Fruit fly (Drosophila melanogaster) whole organism, embryonic: ENCODE data around the gene CG14280.

Experiments used
- Abd-B ChIP-seq: fragments of 200-800 bp; sonication (Bioruptor generic); optimal IDR thresholded peaks from 2 replicates; lab custom pipeline; 2018; ENCODE audit warnings: missing biosample characterization, mild to moderate bottlenecking, missing genetic modification characterization, moderate library complexity
- Atf3 ChIP-seq: fragments of 200-800 bp; sonication (Bioruptor generic); optimal IDR thresholded peaks from 3 replicates; lab custom pipeline; 2016; ENCODE audit warnings: missing biosample characterization, missing genetic modification characterization
- CG10209 ChIP-seq: fragments of 200-800 bp; sonication (Bioruptor generic); optimal IDR thresholded peaks from 3 replicates; lab custom pipeline; 2017; ENCODE audit warnings: missing biosample characterization, mild to moderate bottlenecking, missing genetic modification characterization, missing genetic modification reagents
- CG11695 ChIP-seq: fragments of 200-800 bp; sonication (Bioruptor generic); IDR thresholded peaks from 3 replicates; pipeline ENCODE4 v1.3.6; 2022; ENCODE audit warnings: missing biosample characterization, missing genetic modification characterization
- CG11723 ChIP-seq: fragments of 200-800 bp; sonication (Bioruptor generic); optimal IDR thresholded peaks from 2 replicates; lab custom pipeline; 2017; ENCODE audit warnings: missing biosample characterization, mild to moderate bottlenecking, missing genetic modification characterization
- CG12104 ChIP-seq: fragments of 200-800 bp; sonication (Bioruptor generic); optimal IDR thresholded peaks from 3 replicates; lab custom pipeline; 2016; ENCODE audit warnings: missing biosample characterization, missing genetic modification characterization
- CG12391 ChIP-seq: fragments of 200-800 bp; sonication (Bioruptor generic); optimal IDR thresholded peaks from 3 replicates; lab custom pipeline; 2018; ENCODE audit warnings: missing biosample characterization, mild to moderate bottlenecking, missing genetic modification characterization, moderate library complexity
- CG13775 ChIP-seq: fragments of 200-800 bp; sonication (Bioruptor generic); optimal IDR thresholded peaks from 3 replicates; lab custom pipeline; 2017; ENCODE audit warnings: missing biosample characterization, mild to moderate bottlenecking, missing genetic modification characterization
- CG16813 ChIP-seq: fragments of 200-800 bp; sonication (Bioruptor generic); IDR thresholded peaks from 3 replicates; pipeline ENCODE4 v1.3.6; 2022; ENCODE audit warnings: missing biosample characterization, missing genetic modification characterization; ENCODE audit not compliant: partially characterized antibody
- CG17829 ChIP-seq: fragments of 200-800 bp; optimal IDR thresholded peaks from 2 replicates; lab custom pipeline; 2019; ENCODE audit warnings: missing biosample characterization, mild to moderate bottlenecking, missing genetic modification characterization, moderate library complexity
- CG18262 ChIP-seq: fragments of 200-800 bp; optimal IDR thresholded peaks from 3 replicates; lab custom pipeline; 2019; ENCODE audit warnings: missing biosample characterization, mild to moderate bottlenecking, missing genetic modification characterization, moderate library complexity
- CG30020 ChIP-seq: fragments of 200-800 bp; optimal IDR thresholded peaks from 2 replicates; lab custom pipeline; 2019; ENCODE audit warnings: missing biosample characterization, mild to moderate bottlenecking, missing genetic modification characterization, moderate library complexity
- CG33213 ChIP-seq: fragments of 200-800 bp; sonication (Bioruptor generic); optimal IDR thresholded peaks from 3 replicates; lab custom pipeline; 2016; ENCODE audit warnings: missing biosample characterization, missing genetic modification characterization
- CG3407 ChIP-seq: fragments of 200-800 bp; sonication (Bioruptor generic); optimal IDR thresholded peaks from 2 replicates; lab custom pipeline; 2018; ENCODE audit warnings: missing biosample characterization, mild to moderate bottlenecking, missing genetic modification characterization
- CG3726 ChIP-seq: fragments of 200-800 bp; sonication (Bioruptor generic); IDR thresholded peaks from 3 replicates; pipeline ENCODE4, ENCODE4 v1.3.6; 2022; ENCODE audit warnings: missing biosample characterization, missing genetic modification characterization
- CG4617 ChIP-seq: fragments of 200-800 bp; sonication (Bioruptor generic); optimal IDR thresholded peaks from 3 replicates; lab custom pipeline; 2016; ENCODE audit warnings: missing biosample characterization, missing genetic modification characterization, borderline replicate concordance
- CG9932 ChIP-seq: fragments of 200-800 bp; sonication (Bioruptor generic); IDR thresholded peaks from 2 replicates; pipeline ENCODE4 v1.3.6; 2022; ENCODE audit warnings: missing biosample characterization, missing genetic modification characterization
- Ets65A ChIP-seq: fragments of 200-800 bp; sonication (Bioruptor generic); peaks from one replicate; lab custom pipeline; 2016; ENCODE audit warnings: missing biosample characterization, missing genetic modification characterization
- Gug ChIP-seq: fragments of 200-800 bp; sonication (Bioruptor generic); IDR thresholded peaks from 4 replicates; pipeline ENCODE4 v1.3.6; 2022; ENCODE audit warnings: missing biosample characterization, missing genetic modification characterization
- HLHmδ ChIP-seq: fragments of 200-800 bp; sonication (Bioruptor generic); optimal IDR thresholded peaks from 2 replicates; lab custom pipeline; 2018; ENCODE audit warnings: missing biosample characterization, mild to moderate bottlenecking, missing genetic modification characterization, moderate library complexity
- Hand ChIP-seq: fragments of 200-800 bp; sonication (Bioruptor generic); optimal IDR thresholded peaks from 2 replicates; lab custom pipeline; 2017; ENCODE audit warnings: mild to moderate bottlenecking, missing biosample characterization, missing genetic modification reagents, missing genetic modification characterization
- Hsf ChIP-seq: fragments of 200-800 bp; sonication (Bioruptor generic); optimal IDR thresholded peaks from 3 replicates; lab custom pipeline; 2016; ENCODE audit warnings: missing biosample characterization, missing genetic modification characterization
- NK7.1 ChIP-seq: fragments of 200-800 bp; sonication (Bioruptor generic); optimal IDR thresholded peaks from 3 replicates; lab custom pipeline; 2016; ENCODE audit warnings: missing biosample characterization, missing genetic modification characterization
- Neu2 ChIP-seq: fragments of 200-800 bp; sonication (Bioruptor generic); optimal IDR thresholded peaks from 3 replicates; lab custom pipeline; 2016; ENCODE audit warnings: missing biosample characterization, missing genetic modification characterization, borderline replicate concordance
- Nf-YB ChIP-seq: fragments of 200-800 bp; sonication (Bioruptor generic); optimal IDR thresholded peaks from 3 replicates; lab custom pipeline; 2019; ENCODE audit warnings: missing biosample characterization, mild to moderate bottlenecking, missing genetic modification characterization, moderate library complexity
- NfI ChIP-seq: fragments of 200-800 bp; sonication (Bioruptor generic); optimal IDR thresholded peaks from 3 replicates; lab custom pipeline; 2018; ENCODE audit warnings: missing biosample characterization, mild to moderate bottlenecking, missing genetic modification characterization, moderate library complexity
- PHDP ChIP-seq: fragments of 200-800 bp; sonication (Bioruptor generic); optimal IDR thresholded peaks from 3 replicates; lab custom pipeline; 2018; ENCODE audit warnings: missing biosample characterization, mild to moderate bottlenecking, missing genetic modification characterization, moderate library complexity
- Tbp ChIP-seq: fragments of >200 bp; optimal IDR thresholded peaks from 2 replicates; lab custom pipeline; 2018; ENCODE audit warnings: missing biosample characterization, missing genetic modification characterization
- abd-A ChIP-seq: fragments of 200-800 bp; sonication (Bioruptor generic); optimal IDR thresholded peaks from 3 replicates; lab custom pipeline; 2019; ENCODE audit warnings: missing biosample characterization, mild to moderate bottlenecking, missing genetic modification characterization, moderate library complexity
- bab2 ChIP-seq: fragments of 200-800 bp; sonication (Bioruptor generic); optimal IDR thresholded peaks from 2 replicates; lab custom pipeline; 2016; ENCODE audit warnings: missing biosample characterization, missing genetic modification characterization
- bbx ChIP-seq: fragments of 200-800 bp; sonication (Bioruptor generic); IDR thresholded peaks from 2 replicates; pipeline ENCODE4 v1.3.6; 2022; ENCODE audit warnings: missing biosample characterization, missing genetic modification characterization; ENCODE audit not compliant: partially characterized antibody
- bsh ChIP-seq, 2 experiments: fragments of 200-800 bp; sonication (Bioruptor generic); optimal IDR thresholded peaks; 2 replicates each; lab custom pipeline; 2017 to 2018; ENCODE audit warnings: mild to moderate bottlenecking in 2 of 2, missing biosample characterization in 2 of 2, missing genetic modification characterization in 2 of 2, moderate library complexity in 1 of 2
- chn ChIP-seq: fragments of 200-800 bp; sonication (Bioruptor generic); optimal IDR thresholded peaks from 2 replicates; lab custom pipeline; 2016; ENCODE audit warnings: missing biosample characterization, missing genetic modification characterization
- disco-r ChIP-seq: fragments of 200-800 bp; sonication (Bioruptor generic); optimal IDR thresholded peaks from 2 replicates; lab custom pipeline; 2016; ENCODE audit warnings: missing biosample characterization, missing genetic modification characterization
- eve ChIP-seq, 2 experiments: fragments of >200 bp; optimal IDR thresholded peaks; 2 replicates each; lab custom pipeline; 2017; ENCODE audit warnings: missing biosample characterization in 2 of 2, missing genetic modification characterization in 2 of 2
- fd3F ChIP-seq: fragments of 200-800 bp; sonication (Bioruptor generic); optimal IDR thresholded peaks from 2 replicates; lab custom pipeline; 2018; ENCODE audit warnings: missing biosample characterization, mild to moderate bottlenecking, missing genetic modification characterization, moderate library complexity
- gfzf ChIP-seq: fragments of 200-800 bp; sonication (Bioruptor generic); optimal IDR thresholded peaks from 2 replicates; lab custom pipeline; 2016; ENCODE audit warnings: missing biosample characterization, mild to moderate bottlenecking, missing genetic modification characterization, moderate library complexity
- hb ChIP-seq: fragments of 200-800 bp; sonication (Bioruptor generic); IDR thresholded peaks from 3 replicates; pipeline ENCODE4 v1.3.6; 2022; ENCODE audit warnings: missing biosample characterization, missing genetic modification characterization; ENCODE audit not compliant: partially characterized antibody
- hth ChIP-seq: fragments of >200 bp; optimal IDR thresholded peaks from 2 replicates; lab custom pipeline; 2017; ENCODE audit warnings: inconsistent platforms
- phol ChIP-seq: fragments of 200-800 bp; sonication (Bioruptor generic); optimal IDR thresholded peaks from 3 replicates; lab custom pipeline; 2018; ENCODE audit warnings: missing biosample characterization, mild to moderate bottlenecking, missing genetic modification characterization, moderate library complexity
- pita ChIP-seq: fragments of 200-800 bp; sonication (Bioruptor generic); optimal IDR thresholded peaks from 2 replicates; lab custom pipeline; 2017; ENCODE audit warnings: missing biosample characterization, mild to moderate bottlenecking, missing genetic modification characterization
- row ChIP-seq: fragments of 200-800 bp; sonication (Bioruptor generic); IDR thresholded peaks from 3 replicates; pipeline ENCODE4 v1.3.6; 2022; ENCODE audit warnings: missing biosample characterization, missing genetic modification characterization
- sim ChIP-seq: fragments of 200-800 bp; sonication (Bioruptor generic); IDR thresholded peaks from 2 replicates; pipeline ENCODE4 v1.3.6; 2022; ENCODE audit warnings: missing biosample characterization, missing genetic modification characterization
- sisA ChIP-seq: fragments of 200-800 bp; sonication (Bioruptor generic); IDR thresholded peaks from 2 replicates; pipeline ENCODE4 v1.3.6; 2022; ENCODE audit warnings: missing biosample characterization, missing genetic modification characterization
- sqz ChIP-seq: fragments of 200-800 bp; sonication (Bioruptor generic); optimal IDR thresholded peaks from 3 replicates; lab custom pipeline; 2018; ENCODE audit warnings: missing biosample characterization, mild to moderate bottlenecking, missing genetic modification characterization
- tll ChIP-seq, 2 experiments: fragments of 200-800 bp in 1 of 2; fragments of >200 bp in 1 of 2; sonication (Bioruptor generic) in 1 of 2; optimal IDR thresholded peaks; 2 replicates each; lab custom pipeline; 2017 to 2019; ENCODE audit warnings: missing biosample characterization in 2 of 2, missing genetic modification characterization in 2 of 2, mild to moderate bottlenecking in 1 of 2, moderate library complexity in 1 of 2
- twi ChIP-seq: fragments of 200-800 bp; optimal IDR thresholded peaks from 2 replicates; lab custom pipeline; 2019; ENCODE audit warnings: missing biosample characterization, mild to moderate bottlenecking, missing genetic modification characterization, moderate library complexity
- zf30C ChIP-seq: fragments of 200-800 bp; sonication (Bioruptor generic); optimal IDR thresholded peaks from 3 replicates; lab custom pipeline; 2018; ENCODE audit warnings: missing biosample characterization, mild to moderate bottlenecking, missing genetic modification characterization
- zfh1 ChIP-seq: fragments of 200-800 bp; sonication (Bioruptor generic); IDR thresholded peaks from 3 replicates; pipeline ENCODE4 v1.3.6; 2022; ENCODE audit warnings: missing biosample characterization, missing genetic modification characterization

The CG14280 gene

DNA sequence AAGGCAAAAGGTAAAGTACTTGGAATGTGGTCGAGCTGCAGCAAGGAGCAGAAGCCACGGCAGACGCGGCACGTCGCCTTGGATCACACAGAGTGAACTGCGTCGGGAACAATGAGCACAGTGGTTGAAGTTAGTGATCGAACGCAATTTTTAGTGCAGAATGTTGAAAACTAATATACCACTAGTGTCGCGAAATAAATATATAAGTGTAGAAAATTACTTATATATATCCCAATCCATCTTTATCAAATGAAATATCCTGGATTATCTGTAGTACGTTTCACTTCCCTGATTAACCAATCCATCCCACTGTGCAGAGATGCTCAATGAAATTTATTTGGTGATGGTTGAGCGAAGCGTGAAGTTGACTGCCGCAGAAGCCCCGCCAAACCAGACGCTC is 29.9 kb downstream of the CG14280 start (continued):
- TF ChIP-seq disco-r (no peak), phol (peak; percentile 31), eve (GFP tag; optimal IDR thresholded peaks at IDR 0.05; lab: Kevin White, UChicago) (no peak), CG12391 (tag; lab: Kevin White, UChicago) (peak; percentile 12), NK7.1 (GFP tag; lab: Kevin White, UChicago) (no peak), CG18262 (tag; lab: Kevin White, UChicago) (peak; percentile 24)

DNA sequence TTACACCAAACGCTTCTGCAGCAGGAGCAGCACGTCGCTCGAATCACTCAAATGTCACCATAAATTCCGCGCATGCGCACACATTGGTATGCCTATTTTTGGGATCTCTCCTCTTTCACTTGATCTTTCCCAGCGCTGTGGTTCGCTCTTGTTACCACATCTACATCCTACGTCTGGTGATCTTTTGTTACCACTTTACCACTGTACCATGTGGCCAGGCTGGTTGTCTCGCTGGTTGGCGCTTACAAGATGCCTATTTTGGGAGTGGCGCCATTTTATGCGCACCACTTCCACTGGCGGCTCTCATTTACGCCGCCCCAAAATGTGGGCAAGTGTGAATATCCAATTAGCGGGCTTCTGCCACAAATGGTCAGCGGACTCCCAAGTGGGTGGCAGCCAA is 31.1 kb downstream of the CG14280 start:
- TF ChIP-seq Hsf (GFP tag; lab: Kevin White, UChicago): no peak
- peak; percentile 78 for TF ChIP-seq Ets65A (GFP tag; lab: Kevin White, UChicago)
- TF ChIP-seq fd3F (GFP tag; lab: Kevin White, UChicago): no peak
- no peak for TF ChIP-seq CG3407 (GFP tag; lab: Kevin White, UChicago)
- TF ChIP-seq CG30020 (tag; lab: Kevin White, UChicago): no peak
- no peak for TF ChIP-seq sisA (GFP tag; lab: Robert Waterston, UW)
- TF ChIP-seq CG13775 (GFP tag; lab: Kevin White, UChicago): no peak
- TF ChIP-seq abd-A (tag; lab: Kevin White, UChicago): no peak
- no peak for TF ChIP-seq chn (GFP tag; lab: Kevin White, UChicago)
- peak; percentile 12 for TF ChIP-seq Nf-YB (GFP tag; lab: Kevin White, UChicago)
- TF ChIP-seq sqz: no peak
- TF ChIP-seq sim (GFP tag; lab: Robert Waterston, UW): no peak
- 0 out of 3 replicates have a peak, but pooled peaks have one; percentile 18 for TF ChIP-seq CG16813
- TF ChIP-seq Atf3 (GFP tag; lab: Kevin White, UChicago): no peak
- no peak for TF ChIP-seq Abd-B (GFP tag; lab: Kevin White, UChicago)
- no peak for TF ChIP-seq Tbp (GFP tag; lab: Kevin White, UChicago)
- TF ChIP-seq zfh1: 0 out of 3 replicates have a peak, but pooled peaks have one; percentile 20
- TF ChIP-seq CG33213: no peak
- TF ChIP-seq CG3726 (GFP tag; lab: Robert Waterston, UW): no peak
- no peak for TF ChIP-seq hth (lab: Kevin White, UChicago)
- TF ChIP-seq CG4617 (GFP tag; lab: Kevin White, UChicago): no peak
- TF ChIP-seq bab2 (GFP tag; lab: Kevin White, UChicago): no peak
- TF ChIP-seq bbx (GFP tag; lab: Robert Waterston, UW): no peak
- TF ChIP-seq zf30C: no peak
- TF ChIP-seq PHDP (tag; lab: Kevin White, UChicago): no peak
- TF ChIP-seq CG11695 (GFP tag; lab: Robert Waterston, UW): no peak
- TF ChIP-seq hb: no peak

DNA sequence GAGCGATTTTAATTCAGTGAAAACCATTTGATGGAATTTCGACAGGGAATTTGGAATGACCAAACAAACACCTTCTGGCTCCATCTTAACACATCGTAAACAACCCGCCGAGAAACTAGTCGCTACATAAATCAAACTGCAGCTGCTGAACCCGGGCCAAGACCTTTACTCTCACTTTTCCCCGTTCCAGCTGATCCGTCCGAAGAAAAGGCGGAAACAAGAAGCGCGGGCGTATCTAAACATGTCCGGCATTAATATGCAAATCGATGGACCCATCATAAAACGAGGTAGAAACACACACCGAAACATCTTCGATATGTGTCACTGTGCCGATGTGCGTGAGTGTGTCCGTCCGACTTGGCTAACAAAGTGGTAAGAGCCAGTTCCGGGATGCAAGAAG is 36.4 kb downstream of the CG14280 start:
- TF ChIP-seq abd-A (tag; lab: Kevin White, UChicago) (no peak), pita (GFP tag; lab: Kevin White, UChicago) (no peak), row (GFP tag; lab: Robert Waterston, UW) (no peak), Neu2 (GFP tag; lab: Kevin White, UChicago) (no peak), twi (no peak), CG13775 (GFP tag; lab: Kevin White, UChicago) (no peak), CG17829 (no peak), CG10209 (no peak), NfI (GFP tag; lab: Kevin White, UChicago) (no peak), bsh (GFP tag; optimal IDR thresholded peaks at IDR 0.05; lab: Kevin White, UChicago) (no peak), Gug (GFP tag; lab: Robert Waterston, UW) (no peak), CG9932 (GFP tag; lab: Robert Waterston, UW) (no peak), HLHmδ (GFP tag; lab: Kevin White, UChicago) (no peak), CG11723 (GFP tag; lab: Kevin White, UChicago) (no peak), Hand (GFP tag; lab: Kevin White, UChicago) (no peak), gfzf (GFP tag; lab: Kevin White, UChicago) (no peak), CG12104 (GFP tag; lab: Kevin White, UChicago) (no peak), tll (GFP tag; optimal IDR thresholded peaks at IDR 0.05; lab: Kevin White, UChicago) (no peak)
